Worm (Caenorhabditis elegans) whole organism, mixed stage, embryonic: ENCODE measurements around the gene C17B7.10.

ENCODE experiments used
- M03D4.4 ChIP-seq: sonication (generic microtip); optimal IDR thresholded peaks from 2 replicates; lab custom pipeline; 2017; ENCODE audit warnings: mild to moderate bottlenecking, missing genetic modification characterization, missing compliant biosample characterization
- bed-3 ChIP-seq: fragments of 200-800 bp; sonication (Bioruptor generic); optimal IDR thresholded peaks from 3 replicates; lab custom pipeline; 2018; ENCODE audit warnings: mild to moderate bottlenecking, missing genetic modification characterization, moderate library complexity, missing compliant biosample characterization
- blmp-1 ChIP-seq: fragments of 150-350 bp; optimal IDR thresholded peaks from 2 replicates; lab custom pipeline; 2014; ENCODE audit warnings: missing biosample characterization, missing genetic modification characterization
- ceh-43 ChIP-seq: fragments of 200-800 bp; sonication (Bioruptor generic); optimal IDR thresholded peaks from 2 replicates; lab custom pipeline; 2018; ENCODE audit warnings: mild to moderate bottlenecking, missing genetic modification characterization, moderate library complexity, missing compliant biosample characterization
- ceh-83 ChIP-seq: fragments of 200-800 bp; sonication (Bioruptor generic); optimal IDR thresholded peaks from 2 replicates; lab custom pipeline; 2018; ENCODE audit warnings: mild to moderate bottlenecking, missing genetic modification characterization, missing compliant biosample characterization
- ces-1 ChIP-seq: fragments of 150-350 bp; optimal IDR thresholded peaks from 2 replicates; lab custom pipeline; 2014; ENCODE audit warnings: missing biosample characterization, missing genetic modification reagents, missing genetic modification characterization
- cnd-1 ChIP-seq: fragments of 200-800 bp; sonication (Bioruptor generic); optimal IDR thresholded peaks from 2 replicates; lab custom pipeline; 2018; ENCODE audit warnings: mild to moderate bottlenecking, missing genetic modification characterization, missing compliant biosample characterization
- elt-1 ChIP-seq: sonication (generic microtip); optimal IDR thresholded peaks from 2 replicates; lab custom pipeline; 2017; ENCODE audit warnings: missing genetic modification characterization, mild to moderate bottlenecking, missing compliant biosample characterization, antibody characterized with exemption, moderate library complexity, borderline replicate concordance; ENCODE audit not compliant: insufficient read depth
- elt-3 ChIP-seq: fragments of 150-350 bp; optimal IDR thresholded peaks from 2 replicates; lab custom pipeline; 2014; ENCODE audit warnings: missing biosample characterization, missing genetic modification characterization
- flh-1 ChIP-seq: fragments of 200-800 bp; sonication (Bioruptor generic); optimal IDR thresholded peaks from 2 replicates; lab custom pipeline; 2018; ENCODE audit warnings: mild to moderate bottlenecking, missing genetic modification characterization, moderate library complexity, missing compliant biosample characterization
- ham-2 ChIP-seq: fragments of 200-800 bp; sonication (Bioruptor generic); optimal IDR thresholded peaks from 2 replicates; lab custom pipeline; 2018; ENCODE audit warnings: mild to moderate bottlenecking, missing genetic modification characterization, missing compliant biosample characterization
- hlh-1 ChIP-seq: fragments of 150-350 bp; optimal IDR thresholded peaks from 2 replicates; lab custom pipeline; 2014; ENCODE audit warnings: missing biosample characterization, missing genetic modification reagents, missing genetic modification characterization
- lin-13 ChIP-seq: fragments of 150-350 bp; optimal IDR thresholded peaks from 2 replicates; lab custom pipeline; 2014; ENCODE audit warnings: missing biosample characterization, missing genetic modification characterization
- lsy-2 ChIP-seq: fragments of 150-350 bp; optimal IDR thresholded peaks from 2 replicates; lab custom pipeline; 2014; ENCODE audit warnings: missing biosample characterization, missing genetic modification characterization
- mab-5 ChIP-seq: fragments of 150-350 bp; optimal IDR thresholded peaks from 2 replicates; lab custom pipeline; 2014; ENCODE audit warnings: missing biosample characterization, missing genetic modification characterization
- mep-1 ChIP-seq: fragments of 150-350 bp; optimal IDR thresholded peaks from 2 replicates; lab custom pipeline; 2017; ENCODE audit warnings: missing biosample characterization, missing genetic modification reagents, missing genetic modification characterization, inconsistent platforms
- mls-2 ChIP-seq: sonication (generic microtip); optimal IDR thresholded peaks from 2 replicates; lab custom pipeline; 2016; ENCODE audit warnings: mild to moderate bottlenecking, missing genetic modification characterization, moderate library complexity, missing compliant biosample characterization
- nhr-12 ChIP-seq: fragments of 150-350 bp; optimal IDR thresholded peaks from 2 replicates; lab custom pipeline; 2014; ENCODE audit warnings: missing biosample characterization, missing genetic modification characterization
- nhr-2 ChIP-seq: fragments of 150-350 bp; optimal IDR thresholded peaks from 2 replicates; lab custom pipeline; 2014; ENCODE audit warnings: missing biosample characterization, missing genetic modification characterization
- nhr-237 ChIP-seq: fragments of 150-350 bp; optimal IDR thresholded peaks from 2 replicates; lab custom pipeline; 2014; ENCODE audit warnings: missing biosample characterization, missing genetic modification characterization
- nhr-28 ChIP-seq: fragments of 150-350 bp; optimal IDR thresholded peaks from 2 replicates; lab custom pipeline; 2014; ENCODE audit warnings: missing biosample characterization, missing genetic modification characterization
- nhr-76 ChIP-seq: sonication (generic microtip); optimal IDR thresholded peaks from 2 replicates; lab custom pipeline; 2017; ENCODE audit warnings: missing biosample characterization, missing genetic modification characterization
- pha-4 ChIP-seq: fragments of 150-350 bp; optimal IDR thresholded peaks from 2 replicates; lab custom pipeline; 2018; ENCODE audit warnings: missing biosample characterization, missing genetic modification reagents, missing genetic modification characterization
- sem-2 ChIP-seq: fragments of 200-800 bp; sonication (Bioruptor generic); optimal IDR thresholded peaks from 2 replicates; lab custom pipeline; 2018; ENCODE audit warnings: mild to moderate bottlenecking, missing genetic modification characterization, missing compliant biosample characterization
- snpc-4 ChIP-seq: fragments of 150-350 bp; optimal IDR thresholded peaks from 2 replicates; lab custom pipeline; 2014; ENCODE audit warnings: missing biosample characterization, missing genetic modification characterization
- sptf-1 ChIP-seq: sonication (generic microtip); optimal IDR thresholded peaks from 2 replicates; lab custom pipeline; 2017; ENCODE audit warnings: mild to moderate bottlenecking, missing genetic modification characterization, moderate library complexity, missing compliant biosample characterization
- tbx-8 ChIP-seq: fragments of 200-800 bp; sonication (Bioruptor generic); optimal IDR thresholded peaks from 2 replicates; lab custom pipeline; 2018; ENCODE audit warnings: mild to moderate bottlenecking, missing genetic modification characterization, moderate library complexity, missing compliant biosample characterization
- unc-120 ChIP-seq: sonication (generic microtip); optimal IDR thresholded peaks from 2 replicates; lab custom pipeline; 2017; ENCODE audit warnings: missing genetic modification characterization, missing compliant biosample characterization; ENCODE audit not compliant: poor library complexity, severe bottlenecking
- unc-39 ChIP-seq: fragments of 150-350 bp; optimal IDR thresholded peaks from 2 replicates; lab custom pipeline; 2014; ENCODE audit warnings: missing biosample characterization, missing genetic modification characterization
- unc-62 ChIP-seq: fragments of 150-350 bp; optimal IDR thresholded peaks from 2 replicates; lab custom pipeline; 2014; ENCODE audit warnings: missing biosample characterization, missing genetic modification reagents, missing genetic modification characterization
- zip-8 ChIP-seq: fragments of 150-350 bp; optimal IDR thresholded peaks from 2 replicates; lab custom pipeline; 2014; ENCODE audit warnings: missing biosample characterization, missing genetic modification characterization
- ztf-11 ChIP-seq: fragments of 150-350 bp; optimal IDR thresholded peaks from 2 replicates; lab custom pipeline; 2014; ENCODE audit warnings: missing biosample characterization, missing genetic modification characterization

The C17B7.10 gene

DNA sequence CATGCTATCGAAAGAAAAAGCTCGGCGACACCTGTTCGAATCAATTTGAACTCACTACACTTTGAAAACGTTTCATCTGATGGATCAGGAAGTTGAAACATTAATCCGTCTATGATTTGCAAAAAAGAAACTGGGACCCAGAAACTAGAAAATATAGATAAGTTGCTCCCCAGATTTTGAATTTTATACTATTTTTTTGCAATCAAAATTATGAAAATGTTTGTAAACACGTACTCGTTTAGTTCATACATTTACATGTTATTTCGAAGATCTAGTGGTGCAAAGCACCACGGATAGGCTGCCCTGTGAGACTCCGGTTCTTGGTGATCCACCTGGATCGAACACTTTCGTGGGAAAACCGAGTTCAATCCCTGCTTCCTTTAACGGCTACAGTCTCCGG is at the start of gene C17B7.10:
Gene C17B7.10 (minus strand): TSS at position 101 of the 400 bp plus-strand sequence.
- TF ChIP-seq unc-62 (no peak), hlh-1 (no peak), bed-3 (GFP tag; lab: Kevin White, UChicago) (no peak), zip-8 (tag; lab: Kevin White, UChicago) (no peak)
- TF ChIP-seq, all 35 proteins: peak for 0

DNA sequence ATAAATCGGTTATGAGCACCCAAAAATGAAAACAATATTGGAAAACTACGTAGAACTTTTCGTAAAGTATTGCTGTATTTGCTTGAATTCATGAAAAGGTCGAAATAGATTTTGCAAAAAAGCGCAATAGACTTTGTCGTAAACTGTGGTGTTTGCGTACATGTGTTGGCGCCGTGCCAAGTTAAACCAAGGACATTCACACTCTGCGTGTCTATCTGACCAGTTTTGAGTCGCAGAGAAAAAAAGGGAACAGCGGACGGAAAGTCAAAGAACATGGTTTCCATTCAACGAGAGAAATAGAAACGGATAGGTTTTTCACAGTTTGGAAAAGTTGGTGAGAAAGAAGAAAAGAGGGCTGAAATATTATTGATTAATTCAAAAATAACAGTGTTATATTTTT is 49.2 kb upstream of the C17B7.10 start:
- TF ChIP-seq mep-1 (tag; lab: Kevin White, UChicago) (no peak), nhr-76 (tag; lab: Kevin White, UChicago) (no peak), hlh-1 (no peak), elt-1 (tag; lab: Kevin White, UChicago) (no peak), ceh-83 (GFP tag; lab: Kevin White, UChicago) (no peak), lin-13 (tag; lab: Kevin White, UChicago) (no peak), bed-3 (GFP tag; lab: Kevin White, UChicago) (no peak), cnd-1 (tag; lab: Kevin White, UChicago) (no peak), nhr-237 (tag; lab: Kevin White, UChicago) (no peak), ztf-11 (tag; lab: Kevin White, UChicago) (no peak), unc-120 (tag; lab: Kevin White, UChicago) (no peak), mab-5 (tag; lab: Kevin White, UChicago) (no peak), sptf-1 (no peak), snpc-4 (no peak), ces-1 (GFP tag; lab: Kevin White, UChicago) (no peak)

DNA sequence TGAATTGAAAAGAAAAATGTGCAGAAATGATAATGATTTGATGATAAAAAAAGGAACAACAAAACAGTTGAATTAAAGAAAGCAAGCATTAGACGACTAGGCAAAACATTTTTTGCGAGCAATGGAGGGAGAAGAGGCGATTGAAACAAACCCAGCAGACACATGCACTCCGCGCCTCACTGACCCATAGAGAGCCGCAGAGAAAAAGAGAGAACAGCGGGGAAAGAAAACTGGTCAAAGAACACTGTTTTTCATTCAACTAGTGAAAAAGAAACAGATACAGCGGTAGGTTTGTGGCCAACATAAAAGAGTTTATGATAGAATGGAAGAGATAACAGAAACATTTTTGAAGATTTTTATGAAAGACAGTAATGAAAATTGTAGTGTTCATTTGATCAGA is 46.5 kb upstream of the C17B7.10 start:
- TF ChIP-seq nhr-2 (tag; lab: Kevin White, UChicago) (no peak), nhr-28 (no peak), nhr-76 (tag; lab: Kevin White, UChicago) (no peak), nhr-237 (tag; lab: Kevin White, UChicago) (no peak), sptf-1 (no peak), ztf-11 (tag; lab: Kevin White, UChicago) (no peak), mab-5 (tag; lab: Kevin White, UChicago) (no peak), unc-62 (no peak), snpc-4 (no peak), lin-13 (tag; lab: Kevin White, UChicago) (no peak), sem-2 (GFP tag; lab: Kevin White, UChicago) (no peak), zip-8 (tag; lab: Kevin White, UChicago) (no peak), tbx-8 (GFP tag; lab: Kevin White, UChicago) (no peak), lsy-2 (no peak), mls-2 (tag; lab: Kevin White, UChicago) (no peak), mep-1 (tag; lab: Kevin White, UChicago) (no peak), flh-1 (no peak), ham-2 (GFP tag; lab: Kevin White, UChicago) (no peak)

DNA sequence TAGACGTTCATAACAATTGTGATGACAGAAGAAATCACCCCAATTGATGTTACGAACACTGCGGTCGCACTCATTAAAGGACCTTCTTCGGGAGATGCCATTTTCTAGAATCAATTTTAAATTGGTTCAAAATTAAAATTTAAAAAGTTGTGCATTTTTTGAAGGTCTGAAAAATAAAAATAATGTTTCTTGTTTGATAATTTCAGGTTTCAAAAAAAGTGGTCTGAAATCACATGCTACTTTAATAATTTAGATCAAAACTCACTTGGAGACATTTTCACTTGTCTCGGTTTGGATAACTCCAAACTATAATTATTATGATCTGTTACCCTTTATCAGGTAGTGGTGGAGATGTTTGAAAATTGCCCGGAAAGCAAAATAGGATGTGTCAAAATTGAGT is 35.2 kb upstream of the C17B7.10 start, which contains the start of gene srbc-2:
Gene srbc-2 (minus strand): TSS at position 101 of the 400 bp plus-strand sequence.
- no peak for TF ChIP-seq mep-1 (tag; lab: Kevin White, UChicago)
- no peak for TF ChIP-seq nhr-12 (tag; lab: Kevin White, UChicago)
- no peak for TF ChIP-seq mab-5 (tag; lab: Kevin White, UChicago)
- TF ChIP-seq elt-3 (tag; lab: Kevin White, UChicago), result no peak
- no peak for TF ChIP-seq snpc-4
- no peak for TF ChIP-seq sptf-1
- TF ChIP-seq bed-3 (GFP tag; lab: Kevin White, UChicago), result no peak
- no peak for TF ChIP-seq ceh-43 (GFP tag; lab: Kevin White, UChicago)
- no peak for TF ChIP-seq ztf-11 (tag; lab: Kevin White, UChicago)
- no peak for TF ChIP-seq unc-39 (tag; lab: Kevin White, UChicago)
- TF ChIP-seq M03D4.4 (tag; lab: Kevin White, UChicago), result no peak
- TF ChIP-seq ces-1 (GFP tag; lab: Kevin White, UChicago), result no peak
- no peak for TF ChIP-seq lsy-2
- TF ChIP-seq sem-2 (GFP tag; lab: Kevin White, UChicago), result no peak
- TF ChIP-seq nhr-76 (tag; lab: Kevin White, UChicago), result no peak
- no peak for TF ChIP-seq ceh-83 (GFP tag; lab: Kevin White, UChicago)
- no peak for TF ChIP-seq pha-4 (tag; lab: Kevin White, UChicago)
- TF ChIP-seq unc-62, result no peak

DNA sequence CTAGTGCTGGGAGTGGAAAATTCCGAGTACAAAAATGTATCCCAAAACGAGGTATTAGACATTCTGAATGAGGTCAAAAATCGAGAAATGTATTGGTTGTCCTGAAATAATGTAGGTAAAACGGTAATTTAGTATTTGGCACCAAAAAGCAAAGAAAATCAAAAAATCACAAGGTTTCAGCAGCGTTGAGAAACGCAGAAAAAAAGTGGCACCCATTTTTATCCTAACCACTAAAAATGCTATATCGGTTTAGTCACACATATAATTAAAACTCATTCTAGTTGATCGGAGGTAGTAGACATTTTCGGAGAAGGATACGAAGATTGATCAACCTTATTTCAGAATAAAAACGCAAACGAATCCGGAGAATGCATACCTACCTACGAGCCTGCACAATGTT is 30.9 kb upstream of the C17B7.10 start, which contains the start of gene srx-121:
Gene srx-121 (minus strand): TSS at position 101 of the 400 bp plus-strand sequence.
- TF ChIP-seq sem-2 (GFP tag; lab: Kevin White, UChicago), result no peak
- no peak for TF ChIP-seq blmp-1
- no peak for TF ChIP-seq snpc-4
- TF ChIP-seq nhr-12 (tag; lab: Kevin White, UChicago), result no peak
- TF ChIP-seq sptf-1, result no peak
- TF ChIP-seq zip-8 (tag; lab: Kevin White, UChicago), result no peak
- no peak for TF ChIP-seq mls-2 (tag; lab: Kevin White, UChicago)
- no peak for TF ChIP-seq nhr-237 (tag; lab: Kevin White, UChicago)
- TF ChIP-seq nhr-76 (tag; lab: Kevin White, UChicago), result no peak
